Fruit fly (Drosophila melanogaster): ENCODE measurements around the gene CG42521.

Gene CG42521

DNA sequence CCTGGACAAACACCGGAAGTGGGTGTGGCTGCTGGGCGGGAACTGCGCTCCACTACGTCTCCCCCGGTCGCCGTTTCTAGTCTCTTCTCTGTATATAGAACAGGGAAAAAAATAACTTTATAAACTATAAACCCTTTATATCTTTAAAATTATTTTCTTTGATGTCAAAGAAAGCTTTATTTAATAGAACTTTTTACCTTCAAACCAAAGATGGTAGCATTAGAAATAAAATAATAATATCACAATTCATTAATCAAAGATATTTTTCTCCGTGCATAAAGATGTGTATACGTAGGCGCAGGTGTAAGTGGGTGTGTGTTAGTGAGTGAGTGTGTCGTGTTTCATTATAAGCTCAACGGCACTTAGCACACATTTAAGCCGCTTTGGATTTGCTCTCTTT lies 23.9 kb downstream of the CG42521 start:
- no peak for TF ChIP-seq CG8478 (optimal IDR thresholded peaks at IDR 0.05)
- no peak for TF ChIP-seq CTCF (optimal IDR thresholded peaks at IDR 0.05)

DNA sequence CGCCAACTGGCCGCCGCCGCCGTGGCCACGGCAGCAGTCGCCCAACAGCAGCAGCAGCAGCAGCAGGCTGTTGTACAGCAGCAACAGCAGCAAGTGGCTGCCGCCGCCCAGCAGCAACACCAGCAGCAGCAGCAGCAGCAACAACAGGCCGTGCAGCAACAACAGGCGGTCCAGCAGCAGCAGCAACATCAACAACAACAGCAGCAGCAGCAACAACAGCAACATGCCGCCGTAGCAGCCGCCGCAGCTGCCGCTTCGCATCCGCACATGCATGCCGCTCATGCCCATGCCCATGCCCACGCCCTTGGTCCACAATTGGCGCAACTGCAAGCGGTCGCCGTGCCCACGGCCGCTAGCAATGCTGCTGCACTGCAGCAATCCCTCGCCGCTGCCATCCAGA lies 38.4 kb downstream of the CG42521 start:
- TF ChIP-seq CG8478 (optimal IDR thresholded peaks at IDR 0.05): no peak
- TF ChIP-seq CTCF (optimal IDR thresholded peaks at IDR 0.05): no peak

DNA sequence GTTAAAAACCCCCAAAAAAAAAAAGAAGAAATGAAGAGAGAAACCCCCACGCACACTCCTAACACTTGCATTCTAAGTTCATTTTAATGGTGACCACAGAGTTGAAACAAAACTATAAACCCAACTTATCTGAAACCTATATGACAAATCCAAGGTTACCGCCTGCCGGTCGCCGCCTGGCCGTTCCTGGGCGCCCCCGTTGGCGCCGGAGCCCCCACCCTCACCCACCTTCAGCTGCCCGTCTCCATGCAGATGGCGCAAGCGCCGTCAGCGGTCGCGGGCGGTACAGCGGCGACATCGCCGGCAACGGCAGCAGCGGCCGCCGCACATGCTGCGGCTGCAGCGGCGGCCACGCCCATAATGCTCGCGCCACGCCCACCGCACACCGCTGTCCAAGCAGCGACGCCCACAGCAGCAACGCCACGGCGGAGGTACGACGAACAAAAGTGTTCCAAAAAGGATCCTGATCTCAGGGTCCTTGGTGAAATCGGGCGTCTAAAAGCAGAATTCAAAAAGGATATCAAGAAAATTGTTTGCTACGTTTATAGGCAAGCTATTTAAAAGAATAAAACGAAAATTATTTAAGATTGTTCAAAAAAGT lies 41.6 kb downstream of the CG42521 start:
- TF ChIP-seq CTCF (optimal IDR thresholded peaks at IDR 0.05) (no peak), CG8478 (optimal IDR thresholded peaks at IDR 0.05) (no peak)
